Fruit fly (Drosophila melanogaster): ENCODE data around the gene CG15734.

CG15734 gene

dm6 chrX:12090195-12090784 is 3.5 kb upstream of the CG15734 start (continued):
- TF ChIP-seq sens (GFP tag) (peak; percentile 47), Fer1 (GFP tag; optimal IDR thresholded peaks at IDR 0.05) (no peak), CrebB (tag; optimal IDR thresholded peaks at IDR 0.05) (no peak), bab2 (GFP tag; optimal IDR thresholded peaks at IDR 0.05) (no peak), phol (tag; optimal IDR thresholded peaks at IDR 0.05) (peak; percentile 50), caup (GFP tag; optimal IDR thresholded peaks at IDR 0.05; ENCODE audit: severe bottlenecking) (no peak), twi (tag; optimal IDR thresholded peaks at IDR 0.05) (no peak), Blimp-1 (GFP tag; optimal IDR thresholded peaks at IDR 0.05) (peak; percentile 36), dan (GFP tag; IDR thresholded peaks at IDR 0.05) (no peak), CG4404 (GFP tag; IDR thresholded peaks at IDR 0.05) (no peak), Atf6 (GFP tag; IDR thresholded peaks at IDR 0.05) (no peak), crol (GFP tag; IDR thresholded peaks at IDR 0.05) (peak; percentile 56), CG13287 (GFP tag; IDR thresholded peaks at IDR 0.05; ENCODE audit: partially characterized antibody) (no peak), CG10654 (GFP tag; optimal IDR thresholded peaks at IDR 0.05) (no peak), sd (tag; optimal IDR thresholded peaks at IDR 0.05) (no peak), Eip74EF (GFP tag; optimal IDR thresholded peaks at IDR 0.05) (no peak), gfzf (GFP tag; optimal IDR thresholded peaks at IDR 0.05) (no peak), CG15696 (tag; optimal IDR thresholded peaks at IDR 0.05) (peak; percentile 48), grau (tag; optimal IDR thresholded peaks at IDR 0.05) (peak; percentile 37), CG10979 (tag; optimal IDR thresholded peaks at IDR 0.05) (peak; percentile 64), dpn (GFP tag; optimal IDR thresholded peaks at IDR 0.05) (no peak), lola (GFP tag; optimal IDR thresholded peaks at IDR 0.05) (peak in 1 of 3 experiments; percentile 54), CG11504 (tag; optimal IDR thresholded peaks at IDR 0.05) (peak; percentile 50), en (GFP tag; optimal IDR thresholded peaks at IDR 0.05) (no peak), CG17359 (tag; optimal IDR thresholded peaks at IDR 0.05) (peak; percentile 15), CG31224 (GFP tag; IDR thresholded peaks at IDR 0.05) (no peak), fd96Cb (tag; optimal IDR thresholded peaks at IDR 0.05) (peak; percentile 36), Mad (GFP tag; optimal IDR thresholded peaks at IDR 0.05) (no peak), pan (optimal IDR thresholded peaks at IDR 0.05) (no peak), pan (GFP tag; optimal IDR thresholded peaks at IDR 0.05 in 1 of 2, IDR thresholded peaks at IDR 0.05 in 1 of 2) (no peak), CG1529 (GFP tag; optimal IDR thresholded peaks at IDR 0.05) (no peak), ssp (GFP tag; IDR thresholded peaks at IDR 0.05) (no peak), YL-1 (GFP tag; optimal IDR thresholded peaks at IDR 0.05) (no peak), NC2β (GFP tag; optimal IDR thresholded peaks at IDR 0.05) (no peak), CkIIα-i1 (GFP tag; IDR thresholded peaks at IDR 0.05) (no peak), peb (GFP tag; IDR thresholded peaks at IDR 0.05) (no peak), CG12071 (GFP tag; optimal IDR thresholded peaks at IDR 0.05) (no peak), CG2678 (tag; optimal IDR thresholded peaks at IDR 0.05) (peak; percentile 53), CG16815 (GFP tag; optimal IDR thresholded peaks at IDR 0.05) (peak; percentile 16), Dip3 (GFP tag; optimal IDR thresholded peaks at IDR 0.05) (no peak), Optix (GFP tag; IDR thresholded peaks at IDR 0.05) (no peak), CG5953 (GFP tag; IDR thresholded peaks at IDR 0.05) (no peak), Adf1 (GFP tag; IDR thresholded peaks at IDR 0.05) (no peak), Stat92E (GFP tag; optimal IDR thresholded peaks at IDR 0.05) (no peak), lab (GFP tag; optimal IDR thresholded peaks at IDR 0.05) (peak; percentile 4), sima (GFP tag; optimal IDR thresholded peaks at IDR 0.05) (no peak), Rx (GFP tag; IDR thresholded peaks at IDR 0.05) (no peak), nmo (GFP tag; optimal IDR thresholded peaks at IDR 0.05) (peak; percentile 25), fd64A (GFP tag; optimal IDR thresholded peaks at IDR 0.05) (no peak), al (GFP tag; IDR thresholded peaks at IDR 0.05) (no peak)

Data from whole organism, embryonic.